Fruit fly (Drosophila melanogaster) whole organism, prepupa: ENCODE results near the gene scpr-C.

Experiments
- CG10669 ChIP-seq: fragments of 200-800 bp; sonication (Bioruptor generic); optimal IDR thresholded peaks from 3 replicates; lab custom pipeline; 2018; ENCODE audit warnings: missing biosample characterization, mild to moderate bottlenecking, missing genetic modification characterization, moderate library complexity
- CG11294 ChIP-seq: fragments of 200-800 bp; sonication (Bioruptor generic); IDR thresholded peaks from 2 replicates; pipeline ENCODE4 v1.3.6; 2022; ENCODE audit warnings: missing biosample characterization, missing genetic modification characterization
- CG11762 ChIP-seq: fragments of 200-800 bp; sonication (Bioruptor generic); optimal IDR thresholded peaks from 3 replicates; lab custom pipeline; 2016; ENCODE audit warnings: missing biosample characterization, missing genetic modification characterization; ENCODE audit not compliant: insufficient read depth
- CG11902 ChIP-seq: fragments of 200-800 bp; sonication (Bioruptor generic); optimal IDR thresholded peaks from 3 replicates; lab custom pipeline; 2016; ENCODE audit warnings: missing biosample characterization, missing genetic modification characterization
- CG1621 ChIP-seq: fragments of 200-800 bp; sonication (Bioruptor generic); optimal IDR thresholded peaks from 3 replicates; lab custom pipeline; 2018; ENCODE audit warnings: missing biosample characterization, mild to moderate bottlenecking, missing genetic modification characterization
- CG16779 ChIP-seq: fragments of 200-800 bp; sonication (Bioruptor generic); optimal IDR thresholded peaks from 3 replicates; lab custom pipeline; 2017; ENCODE audit warnings: missing biosample characterization, mild to moderate bottlenecking, missing genetic modification characterization
- CG3032 ChIP-seq: fragments of 200-800 bp; optimal IDR thresholded peaks from 2 replicates; lab custom pipeline; 2019; ENCODE audit warnings: missing biosample characterization, mild to moderate bottlenecking, missing genetic modification characterization, moderate library complexity
- CG32006 ChIP-seq: fragments of 200-800 bp; sonication (Bioruptor generic); optimal IDR thresholded peaks from 3 replicates; lab custom pipeline; 2017; ENCODE audit warnings: missing biosample characterization, mild to moderate bottlenecking, missing genetic modification characterization
- CG34406 ChIP-seq: fragments of 200-800 bp; sonication (Bioruptor generic); optimal IDR thresholded peaks from 3 replicates; lab custom pipeline; 2016; ENCODE audit warnings: missing biosample characterization, missing genetic modification characterization
- CG4318 ChIP-seq: fragments of 200-800 bp; sonication (Bioruptor generic); optimal IDR thresholded peaks from 3 replicates; lab custom pipeline; 2017; ENCODE audit warnings: missing biosample characterization, mild to moderate bottlenecking, missing genetic modification characterization
- CG6163 ChIP-seq: fragments of 200-800 bp; sonication (Bioruptor generic); IDR thresholded peaks from 3 replicates; pipeline ENCODE4 v1.3.6; 2022; ENCODE audit warnings: missing biosample characterization, missing genetic modification characterization
- CG6276 ChIP-seq: fragments of 200-800 bp; sonication (Bioruptor generic); optimal IDR thresholded peaks from 2 replicates; lab custom pipeline; 2017; ENCODE audit warnings: missing biosample characterization, mild to moderate bottlenecking, missing genetic modification characterization
- CG6792 ChIP-seq: fragments of 200-800 bp; sonication (Bioruptor generic); optimal IDR thresholded peaks from 3 replicates; lab custom pipeline; 2016; ENCODE audit warnings: missing biosample characterization, missing genetic modification characterization
- CG6854 ChIP-seq: fragments of 200-800 bp; sonication (Bioruptor generic); optimal IDR thresholded peaks from 2 replicates; lab custom pipeline; 2017; ENCODE audit warnings: missing biosample characterization, mild to moderate bottlenecking, missing genetic modification characterization
- CG8119 ChIP-seq: fragments of 200-800 bp; sonication (Bioruptor generic); IDR thresholded peaks from 3 replicates; pipeline ENCODE4 v1.3.6; 2022; ENCODE audit warnings: missing biosample characterization, missing genetic modification characterization
- CG8632 ChIP-seq: fragments of 200-800 bp; sonication (Bioruptor generic); optimal IDR thresholded peaks from 3 replicates; lab custom pipeline; 2016; ENCODE audit warnings: missing biosample characterization, missing genetic modification characterization
- CG9139 ChIP-seq: fragments of 200-800 bp; sonication (Bioruptor generic); optimal IDR thresholded peaks from 3 replicates; lab custom pipeline; 2017; ENCODE audit warnings: missing biosample characterization, mild to moderate bottlenecking, missing genetic modification characterization
- Eip75B ChIP-seq: fragments of 200-800 bp; sonication (Bioruptor generic); optimal IDR thresholded peaks from 3 replicates; lab custom pipeline; 2016; ENCODE audit warnings: missing biosample characterization, missing genetic modification characterization
- Eip78C ChIP-seq: fragments of 200-800 bp; sonication (Bioruptor generic); peaks from one replicate; lab custom pipeline; 2016; ENCODE audit warnings: missing biosample characterization, missing genetic modification characterization
- Ets96B ChIP-seq: fragments of 200-800 bp; optimal IDR thresholded peaks from 2 replicates; lab custom pipeline; 2019; ENCODE audit warnings: missing biosample characterization, mild to moderate bottlenecking, missing genetic modification characterization, moderate library complexity
- Gug ChIP-seq: fragments of 200-800 bp; sonication (Bioruptor generic); IDR thresholded peaks from 2 replicates; pipeline ENCODE4 v1.3.6; 2022; ENCODE audit warnings: missing biosample characterization, missing genetic modification characterization
- Hr38 ChIP-seq: sonication (Bioruptor generic); optimal IDR thresholded peaks from 2 replicates; lab custom pipeline; 2016; ENCODE audit warnings: missing biosample characterization, missing genetic modification characterization
- Hr39 ChIP-seq: fragments of 200-800 bp; sonication (Bioruptor generic); optimal IDR thresholded peaks from 2 replicates; lab custom pipeline; 2016; ENCODE audit warnings: missing biosample characterization, missing genetic modification characterization
- Hr4 ChIP-seq: fragments of 200-800 bp; sonication (Bioruptor generic); optimal IDR thresholded peaks from 3 replicates; lab custom pipeline; 2016; ENCODE audit warnings: missing biosample characterization, missing genetic modification characterization
- Lpt ChIP-seq: fragments of 200-800 bp; sonication (Bioruptor generic); optimal IDR thresholded peaks from 3 replicates; lab custom pipeline; 2016; ENCODE audit warnings: missing biosample characterization, missing genetic modification characterization
- Met ChIP-seq: fragments of 200-800 bp; sonication (Bioruptor generic); optimal IDR thresholded peaks from 3 replicates; lab custom pipeline; 2016; ENCODE audit warnings: missing biosample characterization, missing genetic modification characterization
- OdsH ChIP-seq: fragments of 200-800 bp; sonication (Bioruptor generic); optimal IDR thresholded peaks from 3 replicates; lab custom pipeline; 2016; ENCODE audit warnings: missing biosample characterization, missing genetic modification characterization
- Smox ChIP-seq: fragments of 200-800 bp; sonication (Bioruptor generic); optimal IDR thresholded peaks from 3 replicates; lab custom pipeline; 2016; ENCODE audit warnings: missing biosample characterization, missing genetic modification characterization
- Sox102F ChIP-seq: fragments of 200-800 bp; sonication (Bioruptor generic); optimal IDR thresholded peaks from 2 replicates; lab custom pipeline; 2016; ENCODE audit warnings: missing biosample characterization, mild to moderate bottlenecking, missing genetic modification characterization
- Sox14 ChIP-seq: fragments of 200-800 bp; sonication (Bioruptor generic); optimal IDR thresholded peaks from 3 replicates; lab custom pipeline; 2016; ENCODE audit warnings: missing biosample characterization, missing genetic modification characterization
- acj6 ChIP-seq: fragments of 200-800 bp; sonication (Bioruptor generic); optimal IDR thresholded peaks from 3 replicates; lab custom pipeline; 2016; ENCODE audit warnings: missing biosample characterization, missing genetic modification characterization
- cyc ChIP-seq: fragments of 200-800 bp; sonication (Bioruptor generic); optimal IDR thresholded peaks from 3 replicates; lab custom pipeline; 2016; ENCODE audit warnings: missing biosample characterization, missing genetic modification characterization
- dac ChIP-seq: fragments of 200-800 bp; sonication (Bioruptor generic); optimal IDR thresholded peaks from 2 replicates; lab custom pipeline; 2017; ENCODE audit warnings: missing biosample characterization, mild to moderate bottlenecking, missing genetic modification characterization
- dsx ChIP-seq: fragments of 200-800 bp; optimal IDR thresholded peaks from 3 replicates; lab custom pipeline; 2019; ENCODE audit warnings: missing biosample characterization, mild to moderate bottlenecking, missing genetic modification characterization, moderate library complexity; ENCODE audit not compliant: poor library complexity, severe bottlenecking
- eg ChIP-seq: fragments of 200-800 bp; sonication (Bioruptor generic); IDR thresholded peaks from 3 replicates; pipeline ENCODE4 v1.3.6; 2022; ENCODE audit warnings: missing biosample characterization, missing genetic modification characterization
- fd59A ChIP-seq: fragments of 200-800 bp; sonication (Bioruptor generic); optimal IDR thresholded peaks from 2 replicates; lab custom pipeline; 2017; ENCODE audit warnings: missing biosample characterization, mild to moderate bottlenecking, missing genetic modification characterization, missing genetic modification reagents
- fd85E ChIP-seq: fragments of 200-800 bp; sonication (Bioruptor generic); optimal IDR thresholded peaks from 3 replicates; lab custom pipeline; 2016; ENCODE audit warnings: missing biosample characterization, missing genetic modification characterization
- fkh ChIP-seq: fragments of 200-800 bp; sonication (Bioruptor generic); optimal IDR thresholded peaks from 3 replicates; lab custom pipeline; 2017; ENCODE audit warnings: missing biosample characterization, mild to moderate bottlenecking, missing genetic modification characterization, moderate library complexity
- lz ChIP-seq: fragments of 200-800 bp; sonication (Bioruptor generic); optimal IDR thresholded peaks from 3 replicates; lab custom pipeline; 2016; ENCODE audit warnings: missing biosample characterization, missing genetic modification characterization
- net ChIP-seq: fragments of 200-800 bp; sonication (Bioruptor generic); optimal IDR thresholded peaks from 3 replicates; lab custom pipeline; 2016; ENCODE audit warnings: missing biosample characterization, missing genetic modification characterization
- pdm3 ChIP-seq: fragments of 200-800 bp; sonication (Bioruptor generic); optimal IDR thresholded peaks from 3 replicates; lab custom pipeline; 2016; ENCODE audit warnings: missing biosample characterization, missing genetic modification characterization
- salr ChIP-seq, 2 experiments: fragments of 200-800 bp; sonication (Bioruptor generic); optimal IDR thresholded peaks; 3 replicates each; lab custom pipeline; 2016 to 2018; ENCODE audit warnings: missing biosample characterization in 2 of 2, missing genetic modification characterization in 2 of 2, mild to moderate bottlenecking in 1 of 2
- spab ChIP-seq: fragments of 200-800 bp; sonication (Bioruptor generic); optimal IDR thresholded peaks from 2 replicates; lab custom pipeline; 2017; ENCODE audit warnings: missing biosample characterization, mild to moderate bottlenecking, missing genetic modification characterization, missing genetic modification reagents
- svp ChIP-seq: fragments of 200-800 bp; sonication (Bioruptor generic); peaks from one replicate; lab custom pipeline; 2016; ENCODE audit warnings: missing biosample characterization, missing genetic modification characterization
- topi ChIP-seq: fragments of 200-800 bp; sonication (Bioruptor generic); optimal IDR thresholded peaks from 3 replicates; lab custom pipeline; 2016; ENCODE audit warnings: missing biosample characterization, missing genetic modification characterization
- vri ChIP-seq: fragments of 200-800 bp; sonication (Bioruptor generic); optimal IDR thresholded peaks from 3 replicates; lab custom pipeline; 2016; ENCODE audit warnings: missing biosample characterization, mild to moderate bottlenecking, missing genetic modification characterization

The scpr-C gene

dm6 chr3R:11200042-11200884 is 25.1 kb upstream of the scpr-C start:
- TF ChIP-seq dac (GFP tag; lab: Kevin White, UChicago) (peak; percentile 38), CG1621 (tag; lab: Kevin White, UChicago) (peak; percentile 56), lz (GFP tag; lab: Kevin White, UChicago) (no peak), CG6163 (GFP tag; lab: Robert Waterston, UW) (no peak; the same call in 2 of the 3 replicates), vri (GFP tag; lab: Kevin White, UChicago) (peak; percentile 96), CG16779 (tag; lab: Kevin White, UChicago) (no peak), eg (no peak), svp (GFP tag; lab: Kevin White, UChicago) (peak; percentile 92), salr (GFP tag; optimal IDR thresholded peaks at IDR 0.05; lab: Kevin White, UChicago) (no peak), CG11294 (peak; percentile 28; the same call in 1 of the 2 replicates), Lpt (GFP tag; lab: Kevin White, UChicago) (peak; percentile 18), Eip78C (GFP tag; lab: Kevin White, UChicago) (no peak)

- peak; percentile 70 for TF ChIP-seq Sox102F (GFP tag; lab: Kevin White, UChicago)
- peak; percentile 71; the same call in 1 of the 3 replicates for TF ChIP-seq CG6163 (GFP tag; lab: Robert Waterston, UW)
- TF ChIP-seq svp (GFP tag; lab: Kevin White, UChicago): peak; percentile 89
- TF ChIP-seq CG3032 (tag; lab: Kevin White, UChicago): peak; percentile 37
- TF ChIP-seq Hr39 (GFP tag; lab: Kevin White, UChicago): peak; percentile 34
- peak; percentile 61 for TF ChIP-seq eg
- TF ChIP-seq Met (GFP tag; lab: Kevin White, UChicago): peak; percentile 68
- peak; percentile 74 for TF ChIP-seq OdsH
- no peak for TF ChIP-seq Lpt (GFP tag; lab: Kevin White, UChicago)
- peak; percentile 55 for TF ChIP-seq Ets96B (tag; lab: Kevin White, UChicago)
- TF ChIP-seq CG1621 (tag; lab: Kevin White, UChicago): no peak
- peak; percentile 70 for TF ChIP-seq pdm3 (GFP tag; lab: Kevin White, UChicago)
- TF ChIP-seq Hr38: no peak
- peak; percentile 47 for TF ChIP-seq CG16779 (tag; lab: Kevin White, UChicago)
- peak; percentile 61 for TF ChIP-seq Hr4
- TF ChIP-seq CG8632 (GFP tag; lab: Kevin White, UChicago): peak; percentile 59
- TF ChIP-seq Gug (GFP tag; lab: Robert Waterston, UW): 0 out of 2 replicates have a peak, but pooled peaks have one; percentile 34
- peak; percentile 28 for TF ChIP-seq CG10669 (GFP tag; lab: Kevin White, UChicago)
- no peak for TF ChIP-seq CG4318 (GFP tag; lab: Kevin White, UChicago)
- peak; percentile 65 for TF ChIP-seq Smox (GFP tag; lab: Kevin White, UChicago)
- TF ChIP-seq CG6854 (GFP tag; lab: Kevin White, UChicago): no peak
- TF ChIP-seq acj6: peak; percentile 74
- TF ChIP-seq Eip78C (GFP tag; lab: Kevin White, UChicago): peak; percentile 79
- TF ChIP-seq fd59A (GFP tag; lab: Kevin White, UChicago): no peak
- peak; percentile 42 for TF ChIP-seq CG6276 (GFP tag; lab: Kevin White, UChicago)
- TF ChIP-seq CG8119 (GFP tag; lab: Robert Waterston, UW): peak; percentile 67; the same call in 2 of the 3 replicates
- peak; percentile 53 for TF ChIP-seq cyc (GFP tag; lab: Kevin White, UChicago)
- peak; percentile 41 for TF ChIP-seq CG11762 (GFP tag; lab: Kevin White, UChicago)
- TF ChIP-seq Eip75B (GFP tag; lab: Kevin White, UChicago): peak; percentile 48
- no peak for TF ChIP-seq fd85E (GFP tag; lab: Kevin White, UChicago)
- peak; percentile 66 for TF ChIP-seq CG34406 (GFP tag; lab: Kevin White, UChicago)
- TF ChIP-seq fkh (GFP tag; lab: Kevin White, UChicago): peak; percentile 53
- peak; percentile 42 for TF ChIP-seq CG11902 (GFP tag; lab: Kevin White, UChicago)
- TF ChIP-seq Sox14: peak; percentile 44
- peak; percentile 71 for TF ChIP-seq CG32006 (GFP tag; lab: Kevin White, UChicago)
- TF ChIP-seq topi: peak; percentile 68
- peak in 1 of 2 experiments; percentile 41 for TF ChIP-seq salr (GFP tag; optimal IDR thresholded peaks at IDR 0.05; lab: Kevin White, UChicago)
- TF ChIP-seq CG9139 (GFP tag; lab: Kevin White, UChicago): no peak
- TF ChIP-seq CG6792 (GFP tag; lab: Kevin White, UChicago): peak; percentile 47
- TF ChIP-seq net (GFP tag; lab: Kevin White, UChicago): peak; percentile 68
- TF ChIP-seq dsx (GFP tag; lab: Kevin White, UChicago): peak; percentile 50
- peak; percentile 30 for TF ChIP-seq spab (GFP tag; lab: Kevin White, UChicago)
Observed at dm6 chr3R:11200885-11201421, 24.4 kb upstream of the scpr-C start.
